Fruit fly (Drosophila melanogaster) whole organism, embryonic: ENCODE data around the gene CG31538.
A peak's percentile ranks its signal among the peaks of the same experiment; 100 is the strongest.

ENCODE experiments used
- Atf6 ChIP-seq: fragments of 200-800 bp; sonication (Bioruptor generic); IDR thresholded peaks from 2 replicates; pipeline ENCODE4 v1.3.6; 2022; ENCODE audit warnings: missing biosample characterization, missing genetic modification characterization
- B-H2 ChIP-seq: fragments of 200-800 bp; sonication (Bioruptor generic); optimal IDR thresholded peaks from 2 replicates; lab custom pipeline; 2018; ENCODE audit warnings: missing biosample characterization, mild to moderate bottlenecking, missing genetic modification characterization
- Bgb ChIP-seq: fragments of 200-800 bp; sonication (Bioruptor generic); IDR thresholded peaks from 2 replicates; pipeline ENCODE4 v1.3.6; 2022; ENCODE audit warnings: missing biosample characterization, missing genetic modification characterization; ENCODE audit not compliant: partially characterized antibody
- Blimp-1 ChIP-seq: fragments of 200-800 bp; sonication (Bioruptor generic); optimal IDR thresholded peaks from 3 replicates; lab custom pipeline; 2018; ENCODE audit warnings: missing biosample characterization, missing genetic modification characterization, mild to moderate bottlenecking, moderate library complexity, missing genetic modification reagents
- CG10959 ChIP-seq: fragments of 200-800 bp; sonication (Bioruptor generic); IDR thresholded peaks from 2 replicates; pipeline ENCODE4 v1.3.6; 2022; ENCODE audit warnings: missing biosample characterization, missing genetic modification characterization
- CG11085 ChIP-seq: fragments of 200-800 bp; sonication (Bioruptor generic); IDR thresholded peaks from 2 replicates; pipeline ENCODE4 v1.3.6; 2022; ENCODE audit warnings: missing biosample characterization, missing genetic modification characterization
- CG11695 ChIP-seq: fragments of 200-800 bp; sonication (Bioruptor generic); IDR thresholded peaks from 3 replicates; pipeline ENCODE4 v1.3.6; 2022; ENCODE audit warnings: missing biosample characterization, missing genetic modification characterization
- CG12219 ChIP-seq: fragments of 200-800 bp; sonication (Bioruptor generic); optimal IDR thresholded peaks from 3 replicates; lab custom pipeline; 2018; ENCODE audit warnings: missing biosample characterization, mild to moderate bottlenecking, missing genetic modification characterization
- CG12236 ChIP-seq: fragments of 200-800 bp; sonication (Bioruptor generic); optimal IDR thresholded peaks from 2 replicates; lab custom pipeline; 2016; ENCODE audit warnings: missing biosample characterization, missing genetic modification characterization
- CG15073 ChIP-seq: fragments of 200-800 bp; sonication (Bioruptor generic); optimal IDR thresholded peaks from 2 replicates; lab custom pipeline; 2016; ENCODE audit warnings: missing biosample characterization, missing genetic modification characterization
- CG1602 ChIP-seq: fragments of 200-800 bp; sonication (Bioruptor generic); optimal IDR thresholded peaks from 3 replicates; lab custom pipeline; 2016; ENCODE audit warnings: missing biosample characterization, missing genetic modification characterization
- CG16863 ChIP-seq: fragments of 200-800 bp; sonication (Bioruptor generic); optimal IDR thresholded peaks from 3 replicates; lab custom pipeline; 2016; ENCODE audit warnings: missing biosample characterization, missing genetic modification characterization
- CG17385 ChIP-seq: fragments of 200-800 bp; sonication (Bioruptor generic); optimal IDR thresholded peaks from 3 replicates; lab custom pipeline; 2018; ENCODE audit warnings: missing biosample characterization, mild to moderate bottlenecking, missing genetic modification characterization
- CG34376 ChIP-seq: fragments of 200-800 bp; sonication (Bioruptor generic); optimal IDR thresholded peaks from 2 replicates; lab custom pipeline; 2018; ENCODE audit warnings: missing biosample characterization, mild to moderate bottlenecking, missing genetic modification characterization
- CG4404 ChIP-seq: fragments of 200-800 bp; sonication (Bioruptor generic); IDR thresholded peaks from 2 replicates; pipeline ENCODE4 v1.3.6; 2022; ENCODE audit warnings: missing biosample characterization, missing genetic modification characterization
- CG5953 ChIP-seq: fragments of 200-800 bp; sonication (Bioruptor generic); IDR thresholded peaks from 2 replicates; pipeline ENCODE4 v1.3.6; 2022; ENCODE audit warnings: missing biosample characterization, missing genetic modification characterization
- CG7357 ChIP-seq: fragments of 200-800 bp; sonication (Bioruptor generic); IDR thresholded peaks from 3 replicates; pipeline ENCODE4 v1.3.6; 2022; ENCODE audit warnings: missing biosample characterization, missing genetic modification characterization
- CrebB ChIP-seq: fragments of 200-800 bp; sonication (Bioruptor generic); optimal IDR thresholded peaks from 3 replicates; lab custom pipeline; 2018; ENCODE audit warnings: missing biosample characterization, mild to moderate bottlenecking, missing genetic modification characterization
- Dad ChIP-seq: fragments of 200-800 bp; sonication (Bioruptor generic); optimal IDR thresholded peaks from 3 replicates; lab custom pipeline; 2016; ENCODE audit warnings: missing biosample characterization, missing genetic modification characterization
- Dek ChIP-seq: fragments of 200-800 bp; sonication (Bioruptor generic); optimal IDR thresholded peaks from 3 replicates; lab custom pipeline; 2019; ENCODE audit warnings: missing biosample characterization, mild to moderate bottlenecking, missing genetic modification characterization, moderate library complexity
- E2f2 ChIP-seq: fragments of 200-800 bp; sonication (Bioruptor generic); IDR thresholded peaks from 2 replicates; pipeline ENCODE4 v1.3.6; 2022; ENCODE audit warnings: missing biosample characterization, missing genetic modification characterization
- Elba2 ChIP-seq: fragments of 200-800 bp; sonication (Bioruptor generic); optimal IDR thresholded peaks from 3 replicates; lab custom pipeline; 2016; ENCODE audit warnings: missing biosample characterization, missing genetic modification characterization
- HmgZ ChIP-seq: fragments of 200-800 bp; sonication (Bioruptor generic); optimal IDR thresholded peaks from 2 replicates; lab custom pipeline; 2018; ENCODE audit warnings: missing biosample characterization, mild to moderate bottlenecking, missing genetic modification characterization
- MTF-1 ChIP-seq: fragments of 200-800 bp; sonication (Bioruptor generic); optimal IDR thresholded peaks from 2 replicates; lab custom pipeline; 2018; ENCODE audit warnings: missing biosample characterization, mild to moderate bottlenecking, missing genetic modification characterization, borderline replicate concordance
- Med ChIP-seq: fragments of 200-800 bp; sonication (Bioruptor generic); peaks from one replicate; lab custom pipeline; 2016; ENCODE audit warnings: missing biosample characterization, missing genetic modification characterization, mild to moderate bottlenecking, inconsistent platforms, moderate library complexity
- NFAT ChIP-seq: fragments of 200-800 bp; sonication (Bioruptor generic); IDR thresholded peaks from 2 replicates; pipeline ENCODE4 v1.3.6; 2022; ENCODE audit warnings: missing biosample characterization, missing genetic modification characterization
- Neu2 ChIP-seq: fragments of 200-800 bp; sonication (Bioruptor generic); optimal IDR thresholded peaks from 3 replicates; lab custom pipeline; 2016; ENCODE audit warnings: missing biosample characterization, missing genetic modification characterization, borderline replicate concordance
- NfI ChIP-seq: fragments of 200-800 bp; sonication (Bioruptor generic); optimal IDR thresholded peaks from 3 replicates; lab custom pipeline; 2018; ENCODE audit warnings: missing biosample characterization, mild to moderate bottlenecking, missing genetic modification characterization, moderate library complexity
- Oli ChIP-seq: fragments of 200-800 bp; sonication (Bioruptor generic); optimal IDR thresholded peaks from 2 replicates; lab custom pipeline; 2018; ENCODE audit warnings: missing biosample characterization, mild to moderate bottlenecking, missing genetic modification characterization, moderate library complexity
- Ravus ChIP-seq: fragments of 200-800 bp; sonication (Bioruptor generic); IDR thresholded peaks from 2 replicates; pipeline ENCODE4 v1.3.6; 2022; ENCODE audit warnings: missing biosample characterization, missing genetic modification characterization
- Sin3A ChIP-seq: fragments of >200 bp; optimal IDR thresholded peaks from 2 replicates; lab custom pipeline; 2018
- Taf1 ChIP-seq: fragments of 200-800 bp; sonication (Bioruptor generic); IDR thresholded peaks from 2 replicates; pipeline ENCODE4 v1.3.6; 2022; ENCODE audit warnings: missing biosample characterization, missing genetic modification characterization
- ab ChIP-seq: fragments of 200-800 bp; sonication (Bioruptor generic); optimal IDR thresholded peaks from 2 replicates; lab custom pipeline; 2016; ENCODE audit warnings: missing biosample characterization, missing genetic modification characterization
- bsh ChIP-seq, 2 experiments: fragments of 200-800 bp; sonication (Bioruptor generic); optimal IDR thresholded peaks; 2 replicates each; lab custom pipeline; 2017 to 2018; ENCODE audit warnings: mild to moderate bottlenecking in 2 of 2, missing biosample characterization in 2 of 2, missing genetic modification characterization in 2 of 2, moderate library complexity in 1 of 2
- chinmo ChIP-seq: fragments of 200-800 bp; sonication (Bioruptor generic); IDR thresholded peaks from 4 replicates; pipeline ENCODE4 v1.3.6; 2022; ENCODE audit warnings: missing biosample characterization, missing genetic modification characterization; ENCODE audit not compliant: partially characterized antibody
- crp ChIP-seq, 2 experiments: fragments of 200-800 bp; sonication (Bioruptor generic); optimal IDR thresholded peaks; 2 replicates in 1 of 2; 3 replicates in 1 of 2; lab custom pipeline; 2017; ENCODE audit warnings: missing biosample characterization in 2 of 2, missing genetic modification characterization in 2 of 2, mild to moderate bottlenecking in 1 of 2, moderate library complexity in 1 of 2
- fd3F ChIP-seq: fragments of 200-800 bp; sonication (Bioruptor generic); optimal IDR thresholded peaks from 2 replicates; lab custom pipeline; 2018; ENCODE audit warnings: missing biosample characterization, mild to moderate bottlenecking, missing genetic modification characterization, moderate library complexity
- fru ChIP-seq: fragments of >200 bp; optimal IDR thresholded peaks from 2 replicates; lab custom pipeline; 2017
- nerfin-2 ChIP-seq: fragments of 200-800 bp; sonication (Bioruptor generic); IDR thresholded peaks from 2 replicates; pipeline ENCODE4 v1.3.6; 2022; ENCODE audit warnings: missing biosample characterization, missing genetic modification characterization; ENCODE audit not compliant: partially characterized antibody
- pan ChIP-seq, 4 experiments: fragments of >200 bp in 3 of 4; fragments of 200-800 bp in 1 of 4; sonication (Bioruptor generic) in 1 of 4; optimal IDR thresholded peaks in 3 of 4; IDR thresholded peaks in 1 of 4; 2 replicates each; pipeline versions ENCODE4 v1.3.6 to Lab custom; 2017 to 2022; ENCODE audit warnings: missing biosample characterization in 2 of 4, missing genetic modification characterization in 2 of 4, mixed read lengths in 1 of 4
- peb ChIP-seq: fragments of 200-800 bp; sonication (Bioruptor generic); IDR thresholded peaks from 2 replicates; pipeline ENCODE4 v1.3.6; 2022; ENCODE audit warnings: missing biosample characterization, missing genetic modification characterization
- pho ChIP-seq: fragments of 200-800 bp; sonication (Bioruptor generic); optimal IDR thresholded peaks from 2 replicates; lab custom pipeline; 2016; ENCODE audit warnings: missing biosample characterization, missing genetic modification characterization
- salm ChIP-seq: fragments of 200-800 bp; sonication (Bioruptor generic); optimal IDR thresholded peaks from 2 replicates; lab custom pipeline; 2018; ENCODE audit warnings: missing biosample characterization, mild to moderate bottlenecking, missing genetic modification characterization
- sqz ChIP-seq: fragments of 200-800 bp; sonication (Bioruptor generic); optimal IDR thresholded peaks from 3 replicates; lab custom pipeline; 2018; ENCODE audit warnings: missing biosample characterization, mild to moderate bottlenecking, missing genetic modification characterization
- stc ChIP-seq: fragments of 200-800 bp; sonication (Bioruptor generic); IDR thresholded peaks from 2 replicates; pipeline ENCODE4 v1.3.6; 2022; ENCODE audit warnings: missing biosample characterization, missing genetic modification characterization
- toy ChIP-seq: fragments of 200-800 bp; sonication (Bioruptor generic); IDR thresholded peaks from 2 replicates; pipeline ENCODE4 v1.3.6; 2022; ENCODE audit warnings: missing biosample characterization, missing genetic modification characterization
- unpg ChIP-seq: fragments of 200-800 bp; sonication (Bioruptor generic); optimal IDR thresholded peaks from 3 replicates; lab custom pipeline; 2018; ENCODE audit warnings: missing biosample characterization, mild to moderate bottlenecking, missing genetic modification characterization, moderate library complexity
- vfl ChIP-seq: fragments of 200-800 bp; sonication (Bioruptor generic); optimal IDR thresholded peaks from 2 replicates; lab custom pipeline; 2016; ENCODE audit warnings: missing biosample characterization, missing genetic modification characterization
- wek ChIP-seq: fragments of 200-800 bp; sonication (Bioruptor generic); optimal IDR thresholded peaks from 3 replicates; lab custom pipeline; 2018; ENCODE audit warnings: missing biosample characterization, mild to moderate bottlenecking, missing genetic modification characterization, moderate library complexity
- yki ChIP-seq: fragments of >200 bp; optimal IDR thresholded peaks from 3 replicates; lab custom pipeline; 2018
- zen ChIP-seq: fragments of 200-800 bp; sonication (Bioruptor generic); optimal IDR thresholded peaks from 3 replicates; lab custom pipeline; 2018; ENCODE audit warnings: missing biosample characterization, mild to moderate bottlenecking, missing genetic modification characterization, moderate library complexity

Gene CG31538

dm6 chr3R:5232197-5232607 is 45.4 kb downstream of the CG31538 start, which contains the start of the genes Kat60 and Mms19 (continued):
- TF ChIP-seq Blimp-1 (GFP tag; lab: Kevin White, UChicago) (no peak), pan (optimal IDR thresholded peaks at IDR 0.05; lab: Kevin White, UChicago) (no peak), pan (GFP tag; optimal IDR thresholded peaks at IDR 0.05 in 1 of 2, IDR thresholded peaks at IDR 0.05 in 1 of 2) (peak in 1 of 2 experiments; percentile 69), Dad (GFP tag; lab: Kevin White, UChicago) (peak; percentile 43), CG7357 (GFP tag; lab: Robert Waterston, UW) (peak; percentile 53; the same call in 1 of the 3 replicates), Sin3A (lab: Kevin White, UChicago) (peak; percentile 100), CG11085 (peak; percentile 64; the same call in 1 of the 2 replicates), CG15073 (no peak), Atf6 (GFP tag; lab: Robert Waterston, UW) (no peak), salm (tag; lab: Kevin White, UChicago) (no peak), CG10959 (no peak), fd3F (GFP tag; lab: Kevin White, UChicago) (peak; percentile 42), NFAT (0 out of 2 replicates have a peak, but pooled peaks have one; percentile 52), unpg (no peak), Oli (tag; lab: Kevin White, UChicago) (no peak), Bgb (GFP tag; lab: Robert Waterston, UW) (peak; percentile 94), wek (no peak), zen (tag; lab: Kevin White, UChicago) (peak; percentile 48), CG16863 (peak; percentile 65), Med (GFP tag; lab: Kevin White, UChicago) (peak; percentile 92), vfl (GFP tag; lab: Kevin White, UChicago) (peak; percentile 67), CG12236 (no peak), peb (no peak), CrebB (tag; lab: Kevin White, UChicago) (peak; percentile 6), CG11695 (GFP tag; lab: Robert Waterston, UW) (no peak), pho (GFP tag; lab: Kevin White, UChicago) (peak; percentile 81), E2f2 (GFP tag; lab: Robert Waterston, UW) (0 out of 2 replicates have a peak, but pooled peaks have one; percentile 36), crp (GFP tag; optimal IDR thresholded peaks at IDR 0.05; lab: Kevin White, UChicago) (peak in 1 of 2 experiments; percentile 50), CG17385 (GFP tag; lab: Kevin White, UChicago) (no peak), NfI (peak; percentile 40), sqz (GFP tag; lab: Kevin White, UChicago) (no peak), MTF-1 (GFP tag; lab: Kevin White, UChicago) (no peak), Dek (tag; lab: Kevin White, UChicago) (no peak), HmgZ (peak; percentile 58), chinmo (peak; percentile 36; the same call in 2 of the 4 replicates), CG34376 (GFP tag; lab: Kevin White, UChicago) (peak; percentile 36), B-H2 (no peak), yki (lab: Kevin White, UChicago) (no peak), CG12219 (no peak), fru (lab: Kevin White, UChicago) (no peak), CG4404 (GFP tag; lab: Robert Waterston, UW) (peak; percentile 74), nerfin-2 (GFP tag; lab: Robert Waterston, UW) (peak; percentile 82), bsh (GFP tag; optimal IDR thresholded peaks at IDR 0.05; lab: Kevin White, UChicago) (no peak), ab (no peak), CG1602 (GFP tag; lab: Kevin White, UChicago) (peak; percentile 61), Elba2 (GFP tag; lab: Kevin White, UChicago) (peak; percentile 60), Taf1 (GFP tag; lab: Robert Waterston, UW) (peak; percentile 56), toy (GFP tag; lab: Robert Waterston, UW) (no peak), stc (GFP tag; lab: Robert Waterston, UW) (no peak), Neu2 (GFP tag; lab: Kevin White, UChicago) (no peak), Ravus (GFP tag; lab: Robert Waterston, UW) (peak; percentile 8; the same call in 1 of the 2 replicates), CG5953 (GFP tag; lab: Robert Waterston, UW) (no peak)
